Fruit fly (Drosophila melanogaster) whole organism, embryonic: ENCODE data around the gene rngo.
A peak's percentile ranks its signal among the peaks of the same experiment; 100 is the strongest.

Source experiments
- ATbp ChIP-seq: fragments of 200-800 bp; sonication (Bioruptor generic); optimal IDR thresholded peaks from 2 replicates; lab custom pipeline; 2017; ENCODE audit warnings: missing biosample characterization, mild to moderate bottlenecking, missing genetic modification characterization, missing genetic modification reagents
- Atf-2 ChIP-seq: fragments of 200-800 bp; sonication (Bioruptor generic); optimal IDR thresholded peaks from 2 replicates; lab custom pipeline; 2016; ENCODE audit warnings: missing biosample characterization, missing genetic modification characterization
- BtbVII ChIP-seq: fragments of 200-800 bp; sonication (Bioruptor generic); optimal IDR thresholded peaks from 3 replicates; lab custom pipeline; 2017; ENCODE audit warnings: missing biosample characterization, mild to moderate bottlenecking, missing genetic modification characterization
- CG12071 ChIP-seq: fragments of 200-800 bp; sonication (Bioruptor generic); optimal IDR thresholded peaks from 3 replicates; lab custom pipeline; 2018; ENCODE audit warnings: missing biosample characterization, mild to moderate bottlenecking, missing genetic modification characterization
- CG12391 ChIP-seq: fragments of 200-800 bp; sonication (Bioruptor generic); optimal IDR thresholded peaks from 3 replicates; lab custom pipeline; 2018; ENCODE audit warnings: missing biosample characterization, mild to moderate bottlenecking, missing genetic modification characterization, moderate library complexity
- CG13894 ChIP-seq: fragments of 200-800 bp; sonication (Bioruptor generic); optimal IDR thresholded peaks from 3 replicates; lab custom pipeline; 2018; ENCODE audit warnings: missing biosample characterization, mild to moderate bottlenecking, missing genetic modification characterization, moderate library complexity
- CG15514 ChIP-seq: fragments of 200-800 bp; sonication (Bioruptor generic); optimal IDR thresholded peaks from 3 replicates; lab custom pipeline; 2017; ENCODE audit warnings: missing biosample characterization, missing genetic modification characterization, mild to moderate bottlenecking, moderate library complexity, missing genetic modification reagents
- CG17359 ChIP-seq: fragments of 200-800 bp; sonication (Bioruptor generic); optimal IDR thresholded peaks from 3 replicates; lab custom pipeline; 2018; ENCODE audit warnings: missing biosample characterization, mild to moderate bottlenecking, missing genetic modification characterization, moderate library complexity
- CG2199 ChIP-seq: fragments of 200-800 bp; sonication (Bioruptor generic); IDR thresholded peaks from 3 replicates; pipeline ENCODE4 v1.3.6; 2022; ENCODE audit warnings: missing biosample characterization, missing genetic modification characterization
- CG2678 ChIP-seq: fragments of 200-800 bp; sonication (Bioruptor generic); optimal IDR thresholded peaks from 3 replicates; lab custom pipeline; 2019; ENCODE audit warnings: missing biosample characterization, mild to moderate bottlenecking, missing genetic modification characterization, moderate library complexity
- CG31388 ChIP-seq: fragments of 200-800 bp; sonication (Bioruptor generic); optimal IDR thresholded peaks from 2 replicates; lab custom pipeline; 2016; ENCODE audit warnings: missing biosample characterization, missing genetic modification characterization
- CG32532 ChIP-seq: fragments of 200-800 bp; sonication (Bioruptor generic); IDR thresholded peaks from 2 replicates; pipeline ENCODE4 v1.3.6; 2022; ENCODE audit warnings: missing biosample characterization, missing genetic modification characterization
- CG3281 ChIP-seq: fragments of 200-800 bp; sonication (Bioruptor generic); optimal IDR thresholded peaks from 3 replicates; lab custom pipeline; 2017; ENCODE audit warnings: missing biosample characterization, mild to moderate bottlenecking, missing genetic modification characterization
- CG3995 ChIP-seq: fragments of 200-800 bp; sonication (Bioruptor generic); optimal IDR thresholded peaks from 3 replicates; lab custom pipeline; 2016; ENCODE audit warnings: missing biosample characterization, missing genetic modification characterization
- CG6791 ChIP-seq: fragments of 200-800 bp; sonication (Bioruptor generic); IDR thresholded peaks from 3 replicates; pipeline ENCODE4 v1.3.6; 2022; ENCODE audit warnings: missing biosample characterization, missing genetic modification characterization; ENCODE audit not compliant: partially characterized antibody
- CG7928 ChIP-seq: fragments of 200-800 bp; sonication (Bioruptor generic); optimal IDR thresholded peaks from 2 replicates; lab custom pipeline; 2017; ENCODE audit warnings: missing biosample characterization, mild to moderate bottlenecking, missing genetic modification characterization
- CG8290 ChIP-seq, 3 experiments: fragments of 200-800 bp; sonication (Bioruptor generic); optimal IDR thresholded peaks; 2 replicates each; lab custom pipeline; 2016 to 2019; ENCODE audit warnings: missing biosample characterization in 3 of 3, missing genetic modification characterization in 3 of 3, mild to moderate bottlenecking in 2 of 3, moderate library complexity in 1 of 3
- CG8924 ChIP-seq: fragments of 200-800 bp; optimal IDR thresholded peaks from 3 replicates; lab custom pipeline; 2019; ENCODE audit warnings: missing biosample characterization, mild to moderate bottlenecking, missing genetic modification characterization, moderate library complexity
- CG9215 ChIP-seq: fragments of 200-800 bp; sonication (Bioruptor generic); IDR thresholded peaks from 2 replicates; pipeline ENCODE4 v1.3.6; 2022; ENCODE audit warnings: missing biosample characterization, missing genetic modification characterization
- Camta ChIP-seq: fragments of 200-800 bp; sonication (Bioruptor generic); optimal IDR thresholded peaks from 2 replicates; lab custom pipeline; 2016; ENCODE audit warnings: missing biosample characterization, missing genetic modification characterization
- D19B ChIP-seq: fragments of 200-800 bp; sonication (Bioruptor generic); optimal IDR thresholded peaks from 2 replicates; lab custom pipeline; 2017; ENCODE audit warnings: missing biosample characterization, mild to moderate bottlenecking, missing genetic modification characterization
- Eip74EF ChIP-seq, 2 experiments: fragments of 200-800 bp in 1 of 2; fragments of >200 bp in 1 of 2; sonication (Bioruptor generic) in 1 of 2; optimal IDR thresholded peaks; 2 replicates each; lab custom pipeline; 2017 to 2019; ENCODE audit warnings: missing biosample characterization in 2 of 2, missing genetic modification characterization in 2 of 2, mild to moderate bottlenecking in 1 of 2, moderate library complexity in 1 of 2
- Fer3 ChIP-seq: fragments of 200-800 bp; sonication (Bioruptor generic); optimal IDR thresholded peaks from 2 replicates; lab custom pipeline; 2018; ENCODE audit warnings: missing biosample characterization, mild to moderate bottlenecking, missing genetic modification characterization, moderate library complexity
- HLH4C ChIP-seq: fragments of 200-800 bp; sonication (Bioruptor generic); IDR thresholded peaks from 3 replicates; pipeline ENCODE4 v1.3.6; 2022; ENCODE audit warnings: missing biosample characterization, missing genetic modification characterization; ENCODE audit not compliant: partially characterized antibody
- Hmr ChIP-seq: fragments of 200-800 bp; sonication (Bioruptor generic); optimal IDR thresholded peaks from 3 replicates; lab custom pipeline; 2017; ENCODE audit warnings: mild to moderate bottlenecking, missing biosample characterization, missing genetic modification reagents, missing genetic modification characterization
- Med ChIP-seq: fragments of 200-800 bp; sonication (Bioruptor generic); peaks from one replicate; lab custom pipeline; 2016; ENCODE audit warnings: missing biosample characterization, missing genetic modification characterization, mild to moderate bottlenecking, inconsistent platforms, moderate library complexity
- Opbp ChIP-seq: fragments of 200-800 bp; sonication (Bioruptor generic); IDR thresholded peaks from 3 replicates; pipeline ENCODE4 v1.3.6; 2022; ENCODE audit warnings: missing biosample characterization, missing genetic modification characterization; ENCODE audit not compliant: partially characterized antibody
- YL-1 ChIP-seq: fragments of 200-800 bp; sonication (Bioruptor generic); optimal IDR thresholded peaks from 3 replicates; lab custom pipeline; 2017; ENCODE audit warnings: missing biosample characterization, mild to moderate bottlenecking, missing genetic modification characterization
- ash1 ChIP-seq: fragments of 200-800 bp; sonication (Bioruptor generic); optimal IDR thresholded peaks from 2 replicates; lab custom pipeline; 2018; ENCODE audit warnings: missing biosample characterization, mild to moderate bottlenecking, missing genetic modification characterization
- cato ChIP-seq: fragments of 200-800 bp; sonication (Bioruptor generic); optimal IDR thresholded peaks from 2 replicates; lab custom pipeline; 2016; ENCODE audit warnings: missing biosample characterization, missing genetic modification characterization, borderline replicate concordance
- hb ChIP-seq: fragments of 200-800 bp; sonication (Bioruptor generic); IDR thresholded peaks from 3 replicates; pipeline ENCODE4 v1.3.6; 2022; ENCODE audit warnings: missing biosample characterization, missing genetic modification characterization; ENCODE audit not compliant: partially characterized antibody
- hbn ChIP-seq: fragments of 200-800 bp; sonication (Bioruptor generic); IDR thresholded peaks from 2 replicates; pipeline ENCODE4 v1.3.6; 2022; ENCODE audit warnings: missing biosample characterization, missing genetic modification characterization; ENCODE audit not compliant: partially characterized antibody
- kah ChIP-seq: fragments of 200-800 bp; sonication (Bioruptor generic); optimal IDR thresholded peaks from 2 replicates; lab custom pipeline; 2018; ENCODE audit warnings: missing biosample characterization, mild to moderate bottlenecking, missing genetic modification characterization
- lab ChIP-seq: fragments of 200-800 bp; sonication (Bioruptor generic); optimal IDR thresholded peaks from 3 replicates; lab custom pipeline; 2017; ENCODE audit warnings: missing biosample characterization, missing genetic modification characterization, mild to moderate bottlenecking, moderate library complexity, missing genetic modification reagents
- nau ChIP-seq: fragments of 200-800 bp; sonication (Bioruptor generic); optimal IDR thresholded peaks from 3 replicates; lab custom pipeline; 2017; ENCODE audit warnings: missing biosample characterization, mild to moderate bottlenecking, missing genetic modification characterization, missing genetic modification reagents
- otp ChIP-seq: fragments of 200-800 bp; sonication (Bioruptor generic); IDR thresholded peaks from 3 replicates; pipeline ENCODE4, ENCODE4 v1.3.6; 2022; ENCODE audit warnings: missing biosample characterization, missing genetic modification characterization
- pan ChIP-seq, 4 experiments: fragments of >200 bp in 3 of 4; fragments of 200-800 bp in 1 of 4; sonication (Bioruptor generic) in 1 of 4; optimal IDR thresholded peaks in 3 of 4; IDR thresholded peaks in 1 of 4; 2 replicates each; pipeline versions ENCODE4 v1.3.6 to Lab custom; 2017 to 2022; ENCODE audit warnings: missing biosample characterization in 2 of 4, missing genetic modification characterization in 2 of 4, mixed read lengths in 1 of 4
- pnt ChIP-seq: fragments of 200-800 bp; sonication (Bioruptor generic); optimal IDR thresholded peaks from 3 replicates; lab custom pipeline; 2016; ENCODE audit warnings: missing biosample characterization, missing genetic modification characterization
- pum ChIP-seq: fragments of 200-800 bp; sonication (Bioruptor generic); optimal IDR thresholded peaks from 2 replicates; lab custom pipeline; 2016; ENCODE audit warnings: missing biosample characterization, missing genetic modification characterization
- sc ChIP-seq, 3 experiments: fragments of >200 bp in 2 of 3; fragments of 200-800 bp in 1 of 3; sonication (Bioruptor generic) in 1 of 3; optimal IDR thresholded peaks; 2 replicates in 2 of 3; 3 replicates in 1 of 3; lab custom pipeline; 2017; ENCODE audit warnings: mild to moderate bottlenecking in 1 of 3, missing biosample characterization in 1 of 3, missing genetic modification characterization in 1 of 3, missing genetic modification reagents in 1 of 3
- sd ChIP-seq: fragments of 200-800 bp; sonication (Bioruptor generic); optimal IDR thresholded peaks from 3 replicates; lab custom pipeline; 2018; ENCODE audit warnings: missing biosample characterization, mild to moderate bottlenecking, missing genetic modification characterization, moderate library complexity
- stc ChIP-seq: fragments of 200-800 bp; sonication (Bioruptor generic); IDR thresholded peaks from 2 replicates; pipeline ENCODE4 v1.3.6; 2022; ENCODE audit warnings: missing biosample characterization, missing genetic modification characterization
- tin ChIP-seq: fragments of 200-800 bp; sonication (Bioruptor generic); optimal IDR thresholded peaks from 3 replicates; lab custom pipeline; 2016; ENCODE audit warnings: missing biosample characterization, missing genetic modification characterization
- tx ChIP-seq: fragments of 200-800 bp; sonication (Bioruptor generic); optimal IDR thresholded peaks from 2 replicates; lab custom pipeline; 2016; ENCODE audit warnings: missing biosample characterization, missing genetic modification characterization

rngo gene

DNA sequence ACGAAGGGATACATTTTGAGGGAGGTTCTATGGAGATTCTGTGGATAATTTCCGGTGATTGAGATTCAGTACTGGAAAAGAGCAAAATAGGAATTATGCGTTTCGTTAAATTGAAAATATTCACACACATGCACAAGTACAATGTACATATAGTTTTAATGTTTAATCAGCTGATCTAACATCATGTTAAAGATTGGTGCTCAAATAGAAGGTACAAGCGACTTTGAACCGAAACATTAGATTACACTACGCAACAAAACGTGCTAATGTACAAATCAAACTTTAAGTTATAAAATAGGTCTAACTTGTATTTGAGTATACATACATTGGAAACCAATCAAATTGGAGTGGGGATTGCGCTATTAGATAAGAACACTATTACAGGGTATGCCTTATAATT is 21.2 kb upstream of the rngo start (continued):
- TF ChIP-seq CG3281 (GFP tag; lab: Kevin White, UChicago) = peak; percentile 12
- peak; percentile 34 for TF ChIP-seq CG15514 (GFP tag; lab: Kevin White, UChicago)
- TF ChIP-seq CG32532 (GFP tag; lab: Robert Waterston, UW) = no peak
- peak; percentile 26 for TF ChIP-seq BtbVII (GFP tag; lab: Kevin White, UChicago)
- TF ChIP-seq tin = no peak
- TF ChIP-seq hbn (GFP tag; lab: Robert Waterston, UW) = no peak
- peak; percentile 67 for TF ChIP-seq D19B
- TF ChIP-seq Camta = no peak
- TF ChIP-seq Hmr (GFP tag; lab: Kevin White, UChicago) = peak; percentile 43
- no peak for TF ChIP-seq CG12391 (tag; lab: Kevin White, UChicago)
- peak; percentile 42 for TF ChIP-seq CG2678 (tag; lab: Kevin White, UChicago)
- peak; percentile 34 for TF ChIP-seq ATbp (GFP tag; lab: Kevin White, UChicago)
- TF ChIP-seq Fer3 (tag; lab: Kevin White, UChicago) = peak; percentile 3
- TF ChIP-seq stc = no peak
- no peak for TF ChIP-seq CG8290 (GFP tag; optimal IDR thresholded peaks at IDR 0.05; lab: Kevin White, UChicago)
- TF ChIP-seq CG8290 (tag; optimal IDR thresholded peaks at IDR 0.05; lab: Kevin White, UChicago) = peak in 1 of 2 experiments; percentile 54
- no peak for TF ChIP-seq pan (optimal IDR thresholded peaks at IDR 0.05; lab: Kevin White, UChicago)
- TF ChIP-seq pan (GFP tag; optimal IDR thresholded peaks at IDR 0.05 in 1 of 2, IDR thresholded peaks at IDR 0.05 in 1 of 2) = peak in 1 of 2 experiments; percentile 14
- no peak for TF ChIP-seq pum (GFP tag; lab: Kevin White, UChicago)
- no peak for TF ChIP-seq Atf-2
- no peak for TF ChIP-seq nau (GFP tag; lab: Kevin White, UChicago)
- TF ChIP-seq CG31388 (GFP tag; lab: Kevin White, UChicago) = no peak
- peak; percentile 34 for TF ChIP-seq CG17359 (tag; lab: Kevin White, UChicago)
- TF ChIP-seq cato (GFP tag; lab: Kevin White, UChicago) = no peak
- TF ChIP-seq lab (GFP tag; lab: Kevin White, UChicago) = peak; percentile 68

DNA sequence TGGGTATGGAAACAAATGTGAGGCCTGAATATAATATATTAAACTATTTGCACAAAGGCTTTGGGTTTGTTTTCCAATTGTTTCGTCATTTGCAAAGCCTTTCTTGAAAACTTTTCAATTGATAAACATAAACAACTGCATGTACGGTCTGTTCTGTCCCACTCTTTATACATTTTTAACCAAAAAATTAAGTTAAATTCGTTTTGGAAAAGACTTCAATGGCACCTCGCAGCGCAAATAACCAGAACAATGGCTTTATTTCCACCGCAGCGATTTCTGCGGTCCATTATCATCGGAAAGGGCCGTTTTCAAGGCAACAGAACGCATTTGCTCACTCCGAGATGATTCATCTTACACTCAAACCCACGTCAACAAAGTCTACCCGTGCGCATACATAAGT is 20.4 kb upstream of the rngo start:
- TF ChIP-seq pnt (GFP tag; lab: Kevin White, UChicago) = no peak
- no peak for TF ChIP-seq sc (optimal IDR thresholded peaks at IDR 0.05; lab: Kevin White, UChicago)
- TF ChIP-seq sc (GFP tag; optimal IDR thresholded peaks at IDR 0.05; lab: Kevin White, UChicago) = no peak
- no peak for TF ChIP-seq tx (GFP tag; lab: Kevin White, UChicago)
- no peak for TF ChIP-seq ash1 (GFP tag; lab: Kevin White, UChicago)

DNA sequence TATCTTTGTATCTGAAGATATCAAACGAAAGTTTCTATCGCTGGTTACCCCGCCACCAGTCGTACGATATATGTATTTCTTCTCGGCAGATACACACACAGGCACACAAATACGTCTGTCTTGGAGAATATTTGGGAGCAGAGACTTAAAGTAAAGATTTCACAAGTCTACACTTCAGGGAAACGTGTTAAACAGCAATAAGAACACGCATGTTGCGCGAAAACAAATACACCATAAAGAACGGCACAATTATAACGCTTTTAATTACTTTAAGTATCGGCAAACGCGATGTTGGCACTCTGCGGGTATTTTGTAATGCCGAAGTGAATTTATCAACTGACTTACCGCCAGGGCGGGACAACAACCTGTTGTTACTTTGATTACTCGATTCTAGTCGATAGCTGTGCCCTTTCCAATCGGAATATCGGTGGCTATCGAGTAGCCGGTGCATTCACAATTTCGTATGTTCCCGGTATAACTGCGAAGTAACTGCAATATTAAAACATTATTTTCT is 19.3 kb upstream of the rngo start, which contains the start of gene AnxB11:
Gene AnxB11 (minus strand): TSS at position 367 of the 514 bp plus-strand sequence.
- peak; percentile 88 for TF ChIP-seq CG7928 (GFP tag; lab: Kevin White, UChicago)
- no peak for TF ChIP-seq CG12071 (GFP tag; lab: Kevin White, UChicago)
- peak; percentile 76 for TF ChIP-seq Med (GFP tag; lab: Kevin White, UChicago)
- no peak for TF ChIP-seq CG8290 (GFP tag; optimal IDR thresholded peaks at IDR 0.05; lab: Kevin White, UChicago)
- peak in 1 of 2 experiments; percentile 14 for TF ChIP-seq CG8290 (tag; optimal IDR thresholded peaks at IDR 0.05; lab: Kevin White, UChicago)
- TF ChIP-seq hbn (GFP tag; lab: Robert Waterston, UW) = peak; percentile 15; the same call in 1 of the 2 replicates
- peak; percentile 26 for TF ChIP-seq CG3995 (GFP tag; lab: Kevin White, UChicago)
- peak; percentile 42; the same call in 2 of the 3 replicates for TF ChIP-seq hb (GFP tag; lab: Robert Waterston, UW)
- peak; percentile 74; the same call in 2 of the 3 replicates for TF ChIP-seq Opbp (GFP tag; lab: Robert Waterston, UW)
- TF ChIP-seq CG13894 (tag; lab: Kevin White, UChicago) = peak; percentile 12
- peak in 1 of 2 experiments; percentile 20 for TF ChIP-seq Eip74EF (GFP tag; optimal IDR thresholded peaks at IDR 0.05; lab: Kevin White, UChicago)
- 0 out of 3 replicates have a peak, but pooled peaks have one; percentile 15 for TF ChIP-seq CG2199 (GFP tag; lab: Robert Waterston, UW)
- TF ChIP-seq CG9215 (GFP tag; lab: Robert Waterston, UW) = no peak
- TF ChIP-seq HLH4C (GFP tag; lab: Robert Waterston, UW) = peak; percentile 74
- peak; percentile 76 for TF ChIP-seq CG6791
- peak; percentile 8 for TF ChIP-seq CG8924 (tag; lab: Kevin White, UChicago)
- peak; percentile 98 for TF ChIP-seq kah
- no peak for TF ChIP-seq otp (GFP tag; lab: Robert Waterston, UW)
- TF ChIP-seq sd (tag; lab: Kevin White, UChicago) = peak; percentile 3
- TF ChIP-seq YL-1 = peak; percentile 13
